Worm (Caenorhabditis elegans): Measurements from ENCODE around the gene rfth-1.

DNA sequence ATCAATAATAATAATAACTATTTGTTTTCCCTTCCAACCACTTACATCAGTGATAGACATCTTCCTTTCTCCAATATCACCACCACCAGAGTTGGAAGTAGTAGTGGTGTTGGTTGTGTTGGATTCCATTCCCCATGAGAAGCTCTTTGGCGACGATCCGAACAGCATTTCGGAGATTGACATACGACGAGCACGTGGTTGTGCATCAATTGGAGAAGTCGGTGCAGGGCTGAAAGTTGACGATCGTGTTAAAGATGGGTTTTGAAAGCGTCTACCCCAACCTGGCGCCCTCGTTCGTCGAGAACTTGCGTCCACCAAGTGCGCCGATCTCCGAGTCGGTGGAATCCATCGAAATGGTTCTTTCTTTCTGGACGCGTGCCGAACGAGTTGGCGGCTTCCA is 42.1 kb downstream of the rfth-1 start:
- TF ChIP-seq tbx-37 (GFP tag; conservative IDR thresholded peaks at IDR 0.05) (no peak), ama-1 (optimal IDR thresholded peaks at IDR 0.05) (no peak), pes-1 (GFP tag; IDR thresholded peaks at IDR 0.05) (no peak), ets-7 (tag; optimal IDR thresholded peaks at IDR 0.05) (no peak), B0310.2 (tag; optimal IDR thresholded peaks at IDR 0.05) (no peak)

All from whole organism, early embryonic.